Fruit fly (Drosophila melanogaster) whole organism, embryonic: ENCODE measurements around the gene vih.

ENCODE experiments used
- Bteb2 ChIP-seq: fragments of 200-800 bp; sonication (Bioruptor generic); optimal IDR thresholded peaks from 2 replicates; lab custom pipeline; 2016; ENCODE audit warnings: missing biosample characterization, missing genetic modification characterization
- CG11398 ChIP-seq: fragments of 200-800 bp; sonication (Bioruptor generic); optimal IDR thresholded peaks from 2 replicates; lab custom pipeline; 2016; ENCODE audit warnings: missing biosample characterization, missing genetic modification characterization
- CG12219 ChIP-seq: fragments of 200-800 bp; sonication (Bioruptor generic); optimal IDR thresholded peaks from 3 replicates; lab custom pipeline; 2018; ENCODE audit warnings: missing biosample characterization, mild to moderate bottlenecking, missing genetic modification characterization
- CG1233 ChIP-seq: fragments of 200-800 bp; sonication (Bioruptor generic); optimal IDR thresholded peaks from 4 replicates; lab custom pipeline; 2018; ENCODE audit warnings: missing biosample characterization, mild to moderate bottlenecking, missing genetic modification characterization
- CG12769 ChIP-seq: fragments of 200-800 bp; sonication (Bioruptor generic); optimal IDR thresholded peaks from 2 replicates; lab custom pipeline; 2019; ENCODE audit warnings: missing biosample characterization, mild to moderate bottlenecking, missing genetic modification characterization, moderate library complexity
- CG17568 ChIP-seq: fragments of 200-800 bp; sonication (Bioruptor generic); optimal IDR thresholded peaks from 2 replicates; lab custom pipeline; 2018; ENCODE audit warnings: missing biosample characterization, mild to moderate bottlenecking, missing genetic modification characterization, moderate library complexity
- CG18619 ChIP-seq: fragments of 200-800 bp; sonication (Bioruptor generic); optimal IDR thresholded peaks from 3 replicates; lab custom pipeline; 2017; ENCODE audit warnings: missing biosample characterization, mild to moderate bottlenecking, missing genetic modification characterization
- CG2678 ChIP-seq: fragments of 200-800 bp; sonication (Bioruptor generic); optimal IDR thresholded peaks from 3 replicates; lab custom pipeline; 2019; ENCODE audit warnings: missing biosample characterization, mild to moderate bottlenecking, missing genetic modification characterization, moderate library complexity
- CG3281 ChIP-seq: fragments of 200-800 bp; sonication (Bioruptor generic); optimal IDR thresholded peaks from 3 replicates; lab custom pipeline; 2017; ENCODE audit warnings: missing biosample characterization, mild to moderate bottlenecking, missing genetic modification characterization
- CG34376 ChIP-seq: fragments of 200-800 bp; sonication (Bioruptor generic); optimal IDR thresholded peaks from 2 replicates; lab custom pipeline; 2018; ENCODE audit warnings: missing biosample characterization, mild to moderate bottlenecking, missing genetic modification characterization
- CG3838 ChIP-seq: fragments of 200-800 bp; sonication (Bioruptor generic); optimal IDR thresholded peaks from 3 replicates; lab custom pipeline; 2016; ENCODE audit warnings: missing biosample characterization, missing genetic modification characterization
- CG4360 ChIP-seq: fragments of 200-800 bp; sonication (Bioruptor generic); IDR thresholded peaks from 2 replicates; pipeline ENCODE4 v1.3.6; 2022; ENCODE audit warnings: missing biosample characterization, missing genetic modification characterization
- CG6654 ChIP-seq: fragments of 200-800 bp; sonication (Bioruptor generic); optimal IDR thresholded peaks from 2 replicates; lab custom pipeline; 2017; ENCODE audit warnings: missing biosample characterization, mild to moderate bottlenecking, missing genetic modification characterization
- CG7928 ChIP-seq: fragments of 200-800 bp; sonication (Bioruptor generic); optimal IDR thresholded peaks from 2 replicates; lab custom pipeline; 2017; ENCODE audit warnings: missing biosample characterization, mild to moderate bottlenecking, missing genetic modification characterization
- CG9215 ChIP-seq: fragments of 200-800 bp; sonication (Bioruptor generic); IDR thresholded peaks from 2 replicates; pipeline ENCODE4 v1.3.6; 2022; ENCODE audit warnings: missing biosample characterization, missing genetic modification characterization
- CG9797 ChIP-seq: fragments of 200-800 bp; sonication (Bioruptor generic); optimal IDR thresholded peaks from 3 replicates; lab custom pipeline; 2018; ENCODE audit warnings: missing biosample characterization, mild to moderate bottlenecking, missing genetic modification characterization
- CG9817 ChIP-seq: fragments of 200-800 bp; sonication (Bioruptor generic); optimal IDR thresholded peaks from 2 replicates; lab custom pipeline; 2018; ENCODE audit warnings: missing biosample characterization, mild to moderate bottlenecking, missing genetic modification characterization, moderate library complexity
- CHES-1-like ChIP-seq: fragments of 200-800 bp; sonication (Bioruptor generic); optimal IDR thresholded peaks from 2 replicates; lab custom pipeline; 2016; ENCODE audit warnings: missing biosample characterization, missing genetic modification characterization
- CoRest ChIP-seq: fragments of 200-800 bp; sonication (Bioruptor generic); optimal IDR thresholded peaks from 3 replicates; lab custom pipeline; 2018; ENCODE audit warnings: missing biosample characterization, mild to moderate bottlenecking, missing genetic modification characterization, moderate library complexity
- CrebB ChIP-seq: fragments of 200-800 bp; sonication (Bioruptor generic); optimal IDR thresholded peaks from 3 replicates; lab custom pipeline; 2018; ENCODE audit warnings: missing biosample characterization, mild to moderate bottlenecking, missing genetic modification characterization
- Dad ChIP-seq: fragments of 200-800 bp; sonication (Bioruptor generic); optimal IDR thresholded peaks from 3 replicates; lab custom pipeline; 2016; ENCODE audit warnings: missing biosample characterization, missing genetic modification characterization
- Fer3 ChIP-seq: fragments of 200-800 bp; sonication (Bioruptor generic); optimal IDR thresholded peaks from 2 replicates; lab custom pipeline; 2018; ENCODE audit warnings: missing biosample characterization, mild to moderate bottlenecking, missing genetic modification characterization, moderate library complexity
- Hand ChIP-seq: fragments of 200-800 bp; sonication (Bioruptor generic); optimal IDR thresholded peaks from 2 replicates; lab custom pipeline; 2017; ENCODE audit warnings: mild to moderate bottlenecking, missing biosample characterization, missing genetic modification reagents, missing genetic modification characterization
- Hey ChIP-seq: fragments of 200-800 bp; sonication (Bioruptor generic); optimal IDR thresholded peaks from 3 replicates; lab custom pipeline; 2018; ENCODE audit warnings: missing biosample characterization, mild to moderate bottlenecking, missing genetic modification characterization
- Lpt ChIP-seq: fragments of >200 bp; optimal IDR thresholded peaks from 2 replicates; lab custom pipeline; 2018; ENCODE audit warnings: missing biosample characterization, missing genetic modification characterization
- Mrtf ChIP-seq: fragments of 200-800 bp; sonication (Bioruptor generic); IDR thresholded peaks from 3 replicates; pipeline ENCODE4 v1.3.6; 2022; ENCODE audit warnings: missing biosample characterization, missing genetic modification characterization
- Optix ChIP-seq: fragments of 200-800 bp; sonication (Bioruptor generic); IDR thresholded peaks from 3 replicates; pipeline ENCODE4 v1.3.6; 2022; ENCODE audit warnings: missing biosample characterization, missing genetic modification characterization
- Ptx1 ChIP-seq: fragments of 200-800 bp; sonication (Bioruptor generic); IDR thresholded peaks from 2 replicates; pipeline ENCODE4 v1.3.6; 2022; ENCODE audit warnings: missing biosample characterization, missing genetic modification characterization
- Rfx ChIP-seq: fragments of 200-800 bp; sonication (Bioruptor generic); IDR thresholded peaks from 2 replicates; pipeline ENCODE4 v1.3.6; 2022; ENCODE audit warnings: missing biosample characterization, missing genetic modification characterization
- Spps ChIP-seq: fragments of 200-800 bp; sonication (Bioruptor generic); optimal IDR thresholded peaks from 2 replicates; lab custom pipeline; 2018; ENCODE audit warnings: missing biosample characterization, mild to moderate bottlenecking, missing genetic modification characterization
- YL-1 ChIP-seq: fragments of 200-800 bp; sonication (Bioruptor generic); optimal IDR thresholded peaks from 3 replicates; lab custom pipeline; 2017; ENCODE audit warnings: missing biosample characterization, mild to moderate bottlenecking, missing genetic modification characterization
- az2 ChIP-seq: fragments of 200-800 bp; sonication (Bioruptor generic); optimal IDR thresholded peaks from 3 replicates; lab custom pipeline; 2016; ENCODE audit warnings: missing biosample characterization, missing genetic modification characterization
- cas ChIP-seq: fragments of 200-800 bp; sonication (Bioruptor generic); IDR thresholded peaks from 2 replicates; pipeline ENCODE4 v1.3.6; 2022; ENCODE audit warnings: missing biosample characterization, missing genetic modification characterization
- cg ChIP-seq: fragments of 200-800 bp; sonication (Bioruptor generic); optimal IDR thresholded peaks from 3 replicates; lab custom pipeline; 2019; ENCODE audit warnings: missing biosample characterization, mild to moderate bottlenecking, missing genetic modification characterization, moderate library complexity
- dmrt11E ChIP-seq: fragments of 200-800 bp; sonication (Bioruptor generic); optimal IDR thresholded peaks from 3 replicates; lab custom pipeline; 2018; ENCODE audit warnings: missing biosample characterization, mild to moderate bottlenecking, missing genetic modification characterization, moderate library complexity
- gcm ChIP-seq: fragments of 200-800 bp; sonication (Bioruptor generic); optimal IDR thresholded peaks from 2 replicates; lab custom pipeline; 2019; ENCODE audit warnings: missing biosample characterization, mild to moderate bottlenecking, missing genetic modification characterization, moderate library complexity
- gem ChIP-seq: fragments of 200-800 bp; sonication (Bioruptor generic); optimal IDR thresholded peaks from 2 replicates; lab custom pipeline; 2019; ENCODE audit warnings: missing biosample characterization, mild to moderate bottlenecking, missing genetic modification characterization, moderate library complexity
- klu ChIP-seq: fragments of 200-800 bp; sonication (Bioruptor generic); IDR thresholded peaks from 2 replicates; pipeline ENCODE4 v1.3.6; 2022; ENCODE audit warnings: missing biosample characterization, missing genetic modification characterization
- knrl ChIP-seq: fragments of 200-800 bp; sonication (Bioruptor generic); IDR thresholded peaks from 3 replicates; pipeline ENCODE4 v1.3.6; 2022; ENCODE audit warnings: missing biosample characterization, missing genetic modification characterization; ENCODE audit not compliant: partially characterized antibody
- lov ChIP-seq, 2 experiments: fragments of 200-800 bp in 1 of 2; fragments of >200 bp in 1 of 2; sonication (Bioruptor generic) in 1 of 2; IDR thresholded peaks in 1 of 2; optimal IDR thresholded peaks in 1 of 2; 2 replicates in 1 of 2; 3 replicates in 1 of 2; pipeline versions ENCODE4 v1.3.6 to Lab custom; 2017 to 2022; ENCODE audit warnings: missing biosample characterization in 1 of 2, missing genetic modification characterization in 1 of 2
- mirr ChIP-seq: fragments of 200-800 bp; sonication (Bioruptor generic); optimal IDR thresholded peaks from 3 replicates; lab custom pipeline; 2018; ENCODE audit warnings: missing biosample characterization, mild to moderate bottlenecking, missing genetic modification characterization
- p53 ChIP-seq: fragments of 200-800 bp; sonication (Bioruptor generic); optimal IDR thresholded peaks from 2 replicates; lab custom pipeline; 2016; ENCODE audit warnings: missing biosample characterization, missing genetic modification characterization
- sc ChIP-seq, 3 experiments: fragments of >200 bp in 2 of 3; fragments of 200-800 bp in 1 of 3; sonication (Bioruptor generic) in 1 of 3; optimal IDR thresholded peaks; 2 replicates in 2 of 3; 3 replicates in 1 of 3; lab custom pipeline; 2017; ENCODE audit warnings: mild to moderate bottlenecking in 1 of 3, missing biosample characterization in 1 of 3, missing genetic modification characterization in 1 of 3, missing genetic modification reagents in 1 of 3
- sima ChIP-seq: fragments of 200-800 bp; sonication (Bioruptor generic); optimal IDR thresholded peaks from 2 replicates; lab custom pipeline; 2016; ENCODE audit warnings: missing biosample characterization, missing genetic modification characterization
- slou ChIP-seq: fragments of 200-800 bp; sonication (Bioruptor generic); optimal IDR thresholded peaks from 3 replicates; lab custom pipeline; 2016; ENCODE audit warnings: missing biosample characterization, missing genetic modification characterization
- sob ChIP-seq: fragments of 200-800 bp; sonication (Bioruptor generic); IDR thresholded peaks from 2 replicates; pipeline ENCODE4 v1.3.6; 2022; ENCODE audit warnings: missing biosample characterization, missing genetic modification characterization
- sug ChIP-seq: fragments of 200-800 bp; optimal IDR thresholded peaks from 2 replicates; lab custom pipeline; 2019; ENCODE audit warnings: missing biosample characterization, mild to moderate bottlenecking, missing genetic modification characterization, moderate library complexity
- trh ChIP-seq: fragments of 200-800 bp; sonication (Bioruptor generic); optimal IDR thresholded peaks from 2 replicates; lab custom pipeline; 2016; ENCODE audit warnings: missing biosample characterization, missing genetic modification characterization
- zfh1 ChIP-seq: fragments of 200-800 bp; sonication (Bioruptor generic); IDR thresholded peaks from 3 replicates; pipeline ENCODE4 v1.3.6; 2022; ENCODE audit warnings: missing biosample characterization, missing genetic modification characterization

vih gene

dm6 chr3L:12514762-12515215, 10.7 kb downstream of the vih start, which contains the start of the genes sti and tral (continued):
- TF ChIP-seq CHES-1-like (GFP tag; lab: Kevin White, UChicago), result peak; percentile 96
- TF ChIP-seq cg (GFP tag; lab: Kevin White, UChicago), result no peak
- TF ChIP-seq YL-1 (GFP tag; lab: Kevin White, UChicago), result peak; percentile 95
- TF ChIP-seq Dad, result peak; percentile 91
- peak; percentile 81; the same call in 1 of the 2 replicates for TF ChIP-seq cas (GFP tag; lab: Robert Waterston, UW)
- TF ChIP-seq Bteb2 (GFP tag; lab: Kevin White, UChicago), result peak; percentile 90
- TF ChIP-seq sug (tag; lab: Kevin White, UChicago), result peak; percentile 91
- peak; percentile 90 for TF ChIP-seq Ptx1 (GFP tag; lab: Robert Waterston, UW)
- TF ChIP-seq CG11398 (GFP tag; lab: Kevin White, UChicago), result peak; percentile 77
- TF ChIP-seq slou (GFP tag; lab: Kevin White, UChicago), result peak; percentile 87
- TF ChIP-seq p53 (GFP tag; lab: Kevin White, UChicago), result peak; percentile 88
- peak; percentile 89 for TF ChIP-seq CoRest (tag; lab: Kevin White, UChicago)
- TF ChIP-seq CG1233 (GFP tag; lab: Kevin White, UChicago), result peak; percentile 82
- TF ChIP-seq CrebB, result peak; percentile 75
- no peak for TF ChIP-seq lov (optimal IDR thresholded peaks at IDR 0.05; lab: Kevin White, UChicago)
- TF ChIP-seq lov (GFP tag; IDR thresholded peaks at IDR 0.05; lab: Robert Waterston, UW), result peak; percentile 86; the same call in 2 of the 3 replicates
- peak; percentile 71 for TF ChIP-seq gcm (GFP tag; lab: Kevin White, UChicago)
- no peak for TF ChIP-seq Lpt
- TF ChIP-seq gem, result peak; percentile 88
- no peak for TF ChIP-seq CG17568 (GFP tag; lab: Kevin White, UChicago)
- TF ChIP-seq CG3838 (GFP tag; lab: Kevin White, UChicago), result peak; percentile 44
- TF ChIP-seq dmrt11E (tag; lab: Kevin White, UChicago), result peak; percentile 75
- TF ChIP-seq sc (optimal IDR thresholded peaks at IDR 0.05; lab: Kevin White, UChicago), result no peak
- TF ChIP-seq sc (GFP tag; optimal IDR thresholded peaks at IDR 0.05; lab: Kevin White, UChicago), result peak; percentile 56
- TF ChIP-seq Hand (GFP tag; lab: Kevin White, UChicago), result peak; percentile 56
- peak; percentile 86 for TF ChIP-seq zfh1 (GFP tag; lab: Robert Waterston, UW)
- peak; percentile 90 for TF ChIP-seq CG9215 (GFP tag; lab: Robert Waterston, UW)
- TF ChIP-seq Rfx (GFP tag; lab: Robert Waterston, UW), result peak; percentile 92
- peak; percentile 59 for TF ChIP-seq CG12219 (GFP tag; lab: Kevin White, UChicago)
- TF ChIP-seq CG18619 (GFP tag; lab: Kevin White, UChicago), result peak; percentile 84
- TF ChIP-seq klu (GFP tag; lab: Robert Waterston, UW), result peak; percentile 72
- peak; percentile 18; the same call in 1 of the 2 replicates for TF ChIP-seq CG4360 (GFP tag; lab: Robert Waterston, UW)
- peak; percentile 92 for TF ChIP-seq CG9817 (tag; lab: Kevin White, UChicago)
- TF ChIP-seq knrl, result peak; percentile 43; the same call in 1 of the 3 replicates
- peak; percentile 89 for TF ChIP-seq az2 (GFP tag; lab: Kevin White, UChicago)
- peak; percentile 91 for TF ChIP-seq sob (GFP tag; lab: Robert Waterston, UW)
- TF ChIP-seq CG34376 (GFP tag; lab: Kevin White, UChicago), result peak; percentile 92
- peak; percentile 100 for TF ChIP-seq CG7928 (GFP tag; lab: Kevin White, UChicago)
- peak; percentile 70 for TF ChIP-seq Spps (tag; lab: Kevin White, UChicago)
- TF ChIP-seq CG3281 (GFP tag; lab: Kevin White, UChicago), result peak; percentile 97
- peak; percentile 58 for TF ChIP-seq Hey (tag; lab: Kevin White, UChicago)
- peak; percentile 82 for TF ChIP-seq CG2678 (tag; lab: Kevin White, UChicago)
- TF ChIP-seq Fer3 (tag; lab: Kevin White, UChicago), result peak; percentile 87
- TF ChIP-seq CG6654 (GFP tag; lab: Kevin White, UChicago), result peak; percentile 52
- peak; percentile 80 for TF ChIP-seq Mrtf (GFP tag; lab: Robert Waterston, UW)
- peak; percentile 83 for TF ChIP-seq trh (GFP tag; lab: Kevin White, UChicago)
- TF ChIP-seq sima (GFP tag; lab: Kevin White, UChicago), result peak; percentile 42
- peak; percentile 84 for TF ChIP-seq mirr (GFP tag; lab: Kevin White, UChicago)
- peak; percentile 83; the same call in 2 of the 3 replicates for TF ChIP-seq Optix (GFP tag; lab: Robert Waterston, UW)
- TF ChIP-seq CG9797 (GFP tag; lab: Kevin White, UChicago), result peak; percentile 62
- peak; percentile 87 for TF ChIP-seq CG12769 (tag; lab: Kevin White, UChicago)
